Fruit fly (Drosophila melanogaster): ENCODE results near the gene CG14696.

dm6 chr3R:10878628-10879027 lies 6.2 kb downstream of the CG14696 start:
- TF ChIP-seq gl (tag; optimal IDR thresholded peaks at IDR 0.05) (no peak), CG12605 (GFP tag; IDR thresholded peaks at IDR 0.05) (no peak), CG8159 (tag; optimal IDR thresholded peaks at IDR 0.05) (no peak), CG4496 (GFP tag; IDR thresholded peaks at IDR 0.05) (no peak), Ets98B (GFP tag; IDR thresholded peaks at IDR 0.05) (no peak), Pif1A (GFP tag; optimal IDR thresholded peaks at IDR 0.05) (no peak), CG34367 (tag; optimal IDR thresholded peaks at IDR 0.05) (no peak)
